Worm (Caenorhabditis elegans) whole organism, L1 larva: ENCODE results near the gene F26C11.1.
"Not testable (repeated sequence)": the region's sequence is repeated elsewhere in the genome, so short reads cannot be mapped to it uniquely, and the experiment has no call there.

Experiments used
- C34B4.2 ChIP-seq: sonication (generic microtip); optimal IDR thresholded peaks from 2 replicates; lab custom pipeline; 2017; ENCODE audit warnings: mild to moderate bottlenecking, missing genetic modification characterization, missing compliant biosample characterization
- Y116A8C.19 ChIP-seq: sonication (generic microtip); optimal IDR thresholded peaks from 2 replicates; lab custom pipeline; 2016; ENCODE audit warnings: missing compliant biosample characterization, missing genetic modification characterization, borderline replicate concordance
- alr-1 ChIP-seq: fragments of 200-800 bp; sonication (Bioruptor generic); optimal IDR thresholded peaks from 2 replicates; lab custom pipeline; 2018; ENCODE audit warnings: borderline replicate concordance, mild to moderate bottlenecking, missing genetic modification characterization, missing compliant biosample characterization
- aly-2 ChIP-seq: fragments of 150-350 bp; optimal IDR thresholded peaks from 2 replicates; lab custom pipeline; 2014; ENCODE audit warnings: missing biosample characterization, missing genetic modification characterization
- ceh-82 ChIP-seq, 3 experiments: fragments of 150-350 bp in 1 of 3; sonication (generic microtip) in 2 of 3; optimal IDR thresholded peaks; 2 replicates each; lab custom pipeline; 2014 to 2017; ENCODE audit warnings: missing biosample characterization in 3 of 3, missing genetic modification characterization in 3 of 3
- efl-1 ChIP-seq, 4 experiments: fragments of 150-350 bp; optimal IDR thresholded peaks in 3 of 4; peaks in 1 of 4; 1 replicate in 1 of 4; 2 replicates in 3 of 4; lab custom pipeline; 2014; ENCODE audit warnings: missing biosample characterization in 2 of 4, missing genetic modification characterization in 2 of 4, missing genetic modification reagents in 2 of 4
- elt-3 ChIP-seq, 6 experiments: fragments of 150-350 bp in 1 of 6; sonication (generic microtip); optimal IDR thresholded peaks; 2 replicates each; lab custom pipeline; 2017 to 2018; ENCODE audit warnings: missing biosample characterization in 6 of 6, missing genetic modification characterization in 6 of 6, inconsistent platforms in 1 of 6
- fkh-4 ChIP-seq: sonication (generic microtip); optimal IDR thresholded peaks from 2 replicates; lab custom pipeline; 2016; ENCODE audit warnings: missing compliant biosample characterization, missing genetic modification characterization, borderline replicate concordance
- fos-1 ChIP-seq: fragments of 150-350 bp; optimal IDR thresholded peaks from 2 replicates; lab custom pipeline; 2014; ENCODE audit warnings: missing biosample characterization, missing genetic modification characterization
- hlh-4 ChIP-seq: sonication (generic microtip); optimal IDR thresholded peaks from 2 replicates; lab custom pipeline; 2016; ENCODE audit warnings: mild to moderate bottlenecking, missing genetic modification characterization, missing compliant biosample characterization
- hpl-2 ChIP-seq: fragments of 150-350 bp; optimal IDR thresholded peaks from 2 replicates; lab custom pipeline; 2014; ENCODE audit warnings: missing biosample characterization, missing genetic modification reagents, missing genetic modification characterization
- lin-13 ChIP-seq: fragments of 150-350 bp; optimal IDR thresholded peaks from 2 replicates; lab custom pipeline; 2014; ENCODE audit warnings: missing biosample characterization, missing genetic modification reagents, missing genetic modification characterization
- lin-35 ChIP-seq, 2 experiments: fragments of 150-350 bp; optimal IDR thresholded peaks; 2 replicates each; lab custom pipeline; 2014; ENCODE audit warnings: missing biosample characterization in 2 of 2, missing genetic modification characterization in 2 of 2, missing genetic modification reagents in 2 of 2
- lir-3 ChIP-seq: sonication (generic microtip); optimal IDR thresholded peaks from 2 replicates; lab custom pipeline; 2016; ENCODE audit warnings: mild to moderate bottlenecking, missing genetic modification characterization, moderate library complexity, missing compliant biosample characterization; ENCODE audit not compliant: poor library complexity
- mep-1 ChIP-seq: fragments of 150-350 bp; optimal IDR thresholded peaks from 2 replicates; lab custom pipeline; 2014; ENCODE audit warnings: missing biosample characterization, missing genetic modification characterization
- nhr-12 ChIP-seq: sonication (generic microtip); optimal IDR thresholded peaks from 2 replicates; lab custom pipeline; 2017; ENCODE audit warnings: missing biosample characterization, missing genetic modification characterization
- nhr-237 ChIP-seq: fragments of 150-350 bp; optimal IDR thresholded peaks from 2 replicates; lab custom pipeline; 2014; ENCODE audit warnings: missing biosample characterization, missing genetic modification characterization
- nhr-47 ChIP-seq: sonication (generic microtip); optimal IDR thresholded peaks from 2 replicates; lab custom pipeline; 2016; ENCODE audit warnings: mild to moderate bottlenecking, missing genetic modification characterization, moderate library complexity, missing compliant biosample characterization
- nhr-76 ChIP-seq: sonication (generic microtip); optimal IDR thresholded peaks from 2 replicates; lab custom pipeline; 2017; ENCODE audit warnings: missing biosample characterization, missing genetic modification characterization
- nhr-77 ChIP-seq: fragments of 150-350 bp; optimal IDR thresholded peaks from 2 replicates; lab custom pipeline; 2014; ENCODE audit warnings: missing biosample characterization, missing genetic modification characterization
- nhr-85 ChIP-seq: sonication (generic microtip); peaks from one replicate; lab custom pipeline; 2016; ENCODE audit warnings: missing genetic modification characterization, inconsistent platforms, missing compliant biosample characterization
- nhr-90 ChIP-seq: sonication (generic microtip); optimal IDR thresholded peaks from 2 replicates; lab custom pipeline; 2016; ENCODE audit warnings: mild to moderate bottlenecking, missing genetic modification characterization, missing compliant biosample characterization; ENCODE audit not compliant: poor library complexity
- pag-3 ChIP-seq: sonication (generic microtip); optimal IDR thresholded peaks from 2 replicates; lab custom pipeline; 2017; ENCODE audit warnings: missing genetic modification characterization, mild to moderate bottlenecking, missing compliant biosample characterization, antibody characterized with exemption, borderline replicate concordance; ENCODE audit not compliant: insufficient read depth
- pqm-1 ChIP-seq: sonication (generic microtip); optimal IDR thresholded peaks from 3 replicates; lab custom pipeline; 2017; ENCODE audit warnings: missing biosample characterization, missing genetic modification characterization
- rnt-1 ChIP-seq: sonication (generic microtip); optimal IDR thresholded peaks from 2 replicates; lab custom pipeline; 2016; ENCODE audit warnings: mild to moderate bottlenecking, missing genetic modification characterization, moderate library complexity, missing compliant biosample characterization
- skn-1 ChIP-seq: fragments of 150-350 bp; optimal IDR thresholded peaks from 2 replicates; lab custom pipeline; 2014; ENCODE audit warnings: missing biosample characterization, missing genetic modification characterization
- snpc-4 ChIP-seq: fragments of 150-350 bp; optimal IDR thresholded peaks from 2 replicates; lab custom pipeline; 2014; ENCODE audit warnings: missing biosample characterization, missing genetic modification characterization
- snu-23 ChIP-seq: sonication (generic microtip); optimal IDR thresholded peaks from 2 replicates; lab custom pipeline; 2016; ENCODE audit warnings: missing genetic modification characterization, missing compliant biosample characterization
- sptf-1 ChIP-seq: fragments of 150-350 bp; optimal IDR thresholded peaks from 2 replicates; lab custom pipeline; 2014; ENCODE audit warnings: missing biosample characterization, missing genetic modification characterization
- swsn-7 ChIP-seq: sonication (generic microtip); optimal IDR thresholded peaks from 2 replicates; lab custom pipeline; 2016; ENCODE audit warnings: missing genetic modification characterization, missing compliant biosample characterization
- tlp-1 ChIP-seq: fragments of 150-350 bp; optimal IDR thresholded peaks from 2 replicates; lab custom pipeline; 2014; ENCODE audit warnings: missing biosample characterization, missing genetic modification characterization
- unc-30 ChIP-seq: sonication (generic microtip); optimal IDR thresholded peaks from 2 replicates; lab custom pipeline; 2017; ENCODE audit warnings: missing biosample characterization, missing genetic modification characterization
- unc-86 ChIP-seq: sonication (generic microtip); optimal IDR thresholded peaks from 2 replicates; lab custom pipeline; 2016; ENCODE audit warnings: missing genetic modification characterization, missing compliant biosample characterization
- unc-98 ChIP-seq: fragments of 200-800 bp; sonication (Bioruptor generic); IDR thresholded peaks from 2 replicates; pipeline ENCODE4 v1.3.6; 2022; ENCODE audit warnings: missing genetic modification characterization, missing compliant biosample characterization

Gene F26C11.1

ce11 chrII:9861394-9861793, 33.1 kb upstream of the F26C11.1 start, which contains the start of gene chil-3:
chil-3 (minus strand) TSS chrII:9861494.
- no peak for TF ChIP-seq fos-1 (tag; lab: Kevin White, UChicago)
- TF ChIP-seq nhr-12 = no peak
- TF ChIP-seq tlp-1 = no peak
- TF ChIP-seq hpl-2 (GFP tag; lab: Kevin White, UChicago) = no peak
- TF ChIP-seq nhr-90 (tag; lab: Kevin White, UChicago) = no peak
- TF ChIP-seq snpc-4 (tag; lab: Kevin White, UChicago) = no peak
- TF ChIP-seq lir-3 (tag; lab: Kevin White, UChicago) = no peak
- TF ChIP-seq unc-86 = no peak
- TF ChIP-seq lin-13 (GFP tag; lab: Kevin White, UChicago) = no peak
- TF ChIP-seq, all 84 proteins: peak for 0

- no peak for TF ChIP-seq nhr-47
- TF ChIP-seq unc-98 (GFP tag; lab: Robert Waterston, UW) = no peak
- no peak for TF ChIP-seq pqm-1 (tag; lab: Kevin White, UChicago)
- TF ChIP-seq ceh-82 (tag; optimal IDR thresholded peaks at IDR 0.05; lab: Kevin White, UChicago) = no peak
- TF ChIP-seq elt-3 (tag; optimal IDR thresholded peaks at IDR 0.05; lab: Kevin White, UChicago) = no peak
- TF ChIP-seq pag-3 (tag; lab: Kevin White, UChicago) = no peak
- TF ChIP-seq nhr-77 (tag; lab: Kevin White, UChicago) = no peak
- no peak for TF ChIP-seq aly-2 (tag; lab: Kevin White, UChicago)
- no peak for TF ChIP-seq skn-1 (tag; lab: Kevin White, UChicago)
- no peak for TF ChIP-seq swsn-7 (tag; lab: Kevin White, UChicago)
- no peak for TF ChIP-seq snu-23 (GFP tag; lab: Kevin White, UChicago)
- TF ChIP-seq Y116A8C.19 (tag; lab: Kevin White, UChicago) = no peak
- no peak for TF ChIP-seq rnt-1
- no peak for TF ChIP-seq hlh-4 (tag; lab: Kevin White, UChicago)
- TF ChIP-seq fos-1 (tag; lab: Kevin White, UChicago) = no peak
- TF ChIP-seq unc-86 = no peak
- TF ChIP-seq lin-35 (GFP tag; optimal IDR thresholded peaks at IDR 0.05; lab: Kevin White, UChicago) = no peak
- TF ChIP-seq nhr-85 (tag; lab: Kevin White, UChicago) = no peak
- TF ChIP-seq unc-30 (tag; lab: Kevin White, UChicago) = no peak
- TF ChIP-seq snpc-4 (tag; lab: Kevin White, UChicago) = no peak
Observed at ce11 chrII:9862147-9862546, 32.4 kb upstream of the F26C11.1 start, which contains the start of gene C08H9.18. C08H9.18 (minus strand) TSS chrII:9862247.

ce11 chrII:9866378-9866777, 28.2 kb upstream of the F26C11.1 start, which contains the start of gene chil-1:
chil-1 (minus strand) TSS chrII:9866478.
- not testable (repeated sequence) for TF ChIP-seq nhr-237, C34B4.2, alr-1 (tag; lab: Kevin White, UChicago)

- TF ChIP-seq nhr-90 (tag; lab: Kevin White, UChicago) = no peak
- no peak for TF ChIP-seq nhr-85 (tag; lab: Kevin White, UChicago)
Observed at ce11 chrII:9868207-9868606, 26.3 kb upstream of the F26C11.1 start.

- TF ChIP-seq nhr-12 = no peak
- TF ChIP-seq fkh-4 (tag; lab: Kevin White, UChicago) = no peak
- TF ChIP-seq mep-1 (tag; lab: Kevin White, UChicago) = no peak
- TF ChIP-seq efl-1 (optimal IDR thresholded peaks at IDR 0.05; lab: Kevin White, UChicago) = no peak
- peak in 1 of 2 experiments; percentile 86 for TF ChIP-seq efl-1 (GFP tag; optimal IDR thresholded peaks at IDR 0.05 in 1 of 2; lab: Kevin White, UChicago)
- no peak for TF ChIP-seq sptf-1 (tag; lab: Kevin White, UChicago)
- no peak for TF ChIP-seq snu-23 (GFP tag; lab: Kevin White, UChicago)
- TF ChIP-seq nhr-76 (tag; lab: Kevin White, UChicago) = no peak
Observed at ce11 chrII:9868698-9869097, 25.8 kb upstream of the F26C11.1 start, which contains the start of gene old-1. old-1 (minus strand) TSS chrII:9868747.
